Worm (Caenorhabditis elegans) whole organism, young adult: ENCODE data around the gene T06D8.9.
A peak's percentile ranks its signal among the peaks of the same experiment; 100 is the strongest.

Experiments used
- B0336.3 ChIP-seq: fragments of 200-800 bp; sonication (Bioruptor generic); IDR thresholded peaks from 2 replicates; pipeline ENCODE4 v1.3.6; 2022; ENCODE audit warnings: missing genetic modification characterization, missing compliant biosample characterization
- D2030.7 ChIP-seq: fragments of 200-800 bp; sonication (Bioruptor generic); IDR thresholded peaks from 2 replicates; pipeline ENCODE4 v1.3.6; 2022; ENCODE audit warnings: missing genetic modification reagents, missing genetic modification characterization, missing compliant biosample characterization
- F22D6.2 ChIP-seq: sonication (generic microtip); optimal IDR thresholded peaks from 2 replicates; lab custom pipeline; 2016; ENCODE audit warnings: mild to moderate bottlenecking, missing genetic modification characterization, missing compliant biosample characterization
- F23B12.7 ChIP-seq: sonication (generic microtip); optimal IDR thresholded peaks from 2 replicates; lab custom pipeline; 2017; ENCODE audit warnings: missing genetic modification characterization, mild to moderate bottlenecking, missing compliant biosample characterization, antibody characterized with exemption, moderate library complexity; ENCODE audit not compliant: insufficient read depth
- F37B4.10 ChIP-seq: fragments of 200-800 bp; sonication (Bioruptor generic); IDR thresholded peaks from 2 replicates; pipeline ENCODE4 v1.3.6; 2022; ENCODE audit warnings: missing genetic modification characterization, missing compliant biosample characterization
- F52B5.7 ChIP-seq: sonication (generic microtip); optimal IDR thresholded peaks from 2 replicates; lab custom pipeline; 2016; ENCODE audit warnings: mild to moderate bottlenecking, missing genetic modification characterization, missing compliant biosample characterization
- K12H6.12 ChIP-seq: fragments of 200-800 bp; sonication (Bioruptor generic); optimal IDR thresholded peaks from 2 replicates; lab custom pipeline; 2018; ENCODE audit warnings: mild to moderate bottlenecking, missing genetic modification characterization, missing compliant biosample characterization
- Y53F4B.3 ChIP-seq: fragments of 200-800 bp; sonication (Bioruptor generic); IDR thresholded peaks from 2 replicates; pipeline ENCODE4 v1.3.6; 2022; ENCODE audit warnings: missing genetic modification reagents, missing genetic modification characterization, missing compliant biosample characterization
- Y53G8AR.9 ChIP-seq: fragments of 200-800 bp; sonication (Bioruptor generic); conservative IDR thresholded peaks from 2 replicates; pipeline ENCODE4 v1.3.6; 2022; ENCODE audit warnings: missing genetic modification reagents, missing genetic modification characterization, missing compliant biosample characterization
- Y67H2A.10 ChIP-seq: fragments of 200-800 bp; sonication (Bioruptor generic); conservative IDR thresholded peaks from 2 replicates; pipeline ENCODE4 v1.3.6; 2022; ENCODE audit warnings: missing genetic modification reagents, missing genetic modification characterization, missing compliant biosample characterization
- Y95B8A.8 ChIP-seq: fragments of 200-800 bp; sonication (Bioruptor generic); IDR thresholded peaks from 2 replicates; pipeline ENCODE4 v1.3.6; 2022; ENCODE audit warnings: missing genetic modification reagents, missing genetic modification characterization, missing compliant biosample characterization
- ama-1 ChIP-seq, 3 experiments: fragments of 150-350 bp in 1 of 3; sonication (generic microtip) in 2 of 3; optimal IDR thresholded peaks; 2 replicates each; lab custom pipeline; 2014 to 2018; ENCODE audit warnings: missing biosample characterization in 2 of 3, missing genetic modification characterization in 2 of 3, missing genetic modification reagents in 2 of 3
- aptf-2 ChIP-seq: fragments of 200-800 bp; sonication (Bioruptor generic); conservative IDR thresholded peaks from 2 replicates; pipeline ENCODE4 v1.3.6; 2022; ENCODE audit warnings: missing genetic modification reagents, missing genetic modification characterization, missing compliant biosample characterization
- aptf-3 ChIP-seq: fragments of 200-800 bp; sonication (Bioruptor generic); IDR thresholded peaks from 2 replicates; pipeline ENCODE4 v1.3.6; 2022; ENCODE audit warnings: missing genetic modification characterization, missing compliant biosample characterization
- athp-1 ChIP-seq: sonication (generic microtip); optimal IDR thresholded peaks from 2 replicates; lab custom pipeline; 2017; ENCODE audit warnings: mild to moderate bottlenecking, missing genetic modification characterization, missing compliant biosample characterization
- bed-2 ChIP-seq: fragments of 200-800 bp; sonication (Bioruptor generic); IDR thresholded peaks from 2 replicates; pipeline ENCODE4 v1.3.6; 2022; ENCODE audit warnings: missing genetic modification reagents, missing genetic modification characterization, missing compliant biosample characterization
- cebp-1 ChIP-seq, 2 experiments: fragments of 200-800 bp in 1 of 2; sonication (Bioruptor generic) in 1 of 2; sonication (generic microtip) in 1 of 2; IDR thresholded peaks in 1 of 2; optimal IDR thresholded peaks in 1 of 2; 2 replicates each; pipeline versions ENCODE4 v1.3.6 to Lab custom; 2017 to 2022; ENCODE audit warnings: missing compliant biosample characterization in 2 of 2, missing genetic modification characterization in 2 of 2, mild to moderate bottlenecking in 1 of 2, missing genetic modification reagents in 1 of 2, moderate library complexity in 1 of 2
- ceh-100 ChIP-seq: fragments of 200-800 bp; sonication (Bioruptor generic); IDR thresholded peaks from 2 replicates; pipeline ENCODE4 v1.3.6; 2022; ENCODE audit warnings: missing genetic modification reagents, missing genetic modification characterization, missing compliant biosample characterization
- die-1 ChIP-seq: sonication (generic microtip); optimal IDR thresholded peaks from 2 replicates; lab custom pipeline; 2016; ENCODE audit warnings: missing genotype, mild to moderate bottlenecking, missing genetic modification characterization, missing compliant biosample characterization
- dpff-1 ChIP-seq: sonication (generic microtip); optimal IDR thresholded peaks from 2 replicates; lab custom pipeline; 2017; ENCODE audit warnings: mild to moderate bottlenecking, missing genetic modification characterization, missing compliant biosample characterization
- efl-1 ChIP-seq: fragments of 150-350 bp; optimal IDR thresholded peaks from 2 replicates; lab custom pipeline; 2014; ENCODE audit warnings: missing biosample characterization, missing genetic modification reagents, missing genetic modification characterization
- egl-18 ChIP-seq: fragments of 200-800 bp; sonication (Bioruptor generic); IDR thresholded peaks from 2 replicates; pipeline ENCODE4 v1.3.6; 2022; ENCODE audit warnings: missing genetic modification reagents, missing genetic modification characterization, missing compliant biosample characterization
- ets-4 ChIP-seq: fragments of 200-800 bp; sonication (Bioruptor generic); optimal IDR thresholded peaks from 2 replicates; lab custom pipeline; 2018; ENCODE audit warnings: mild to moderate bottlenecking, missing genetic modification characterization, missing compliant biosample characterization
- gei-17 ChIP-seq: fragments of 200-800 bp; sonication (Bioruptor generic); optimal IDR thresholded peaks from 2 replicates; lab custom pipeline; 2018; ENCODE audit warnings: mild to moderate bottlenecking, missing genetic modification characterization, missing compliant biosample characterization
- hlh-12 ChIP-seq: sonication (generic microtip); optimal IDR thresholded peaks from 2 replicates; lab custom pipeline; 2016; ENCODE audit warnings: missing genetic modification characterization, missing compliant biosample characterization
- lin-40 ChIP-seq: sonication (generic microtip); optimal IDR thresholded peaks from 2 replicates; lab custom pipeline; 2016; ENCODE audit warnings: missing genetic modification characterization, mild to moderate bottlenecking, missing compliant biosample characterization, missing genotype, missing genetic modification reagents
- lin-54 ChIP-seq: fragments of 200-800 bp; sonication (Bioruptor generic); optimal IDR thresholded peaks from 2 replicates; lab custom pipeline; 2018; ENCODE audit warnings: mild to moderate bottlenecking, missing genetic modification characterization, missing compliant biosample characterization
- lir-1 ChIP-seq: fragments of 200-800 bp; sonication (Bioruptor generic); conservative IDR thresholded peaks from 2 replicates; pipeline ENCODE4 v1.3.6; 2022; ENCODE audit warnings: missing genetic modification reagents, missing genetic modification characterization, missing compliant biosample characterization
- lsl-1 ChIP-seq: fragments of 200-800 bp; sonication (Bioruptor generic); optimal IDR thresholded peaks from 2 replicates; lab custom pipeline; 2018; ENCODE audit warnings: mild to moderate bottlenecking, missing genetic modification characterization, moderate library complexity, missing compliant biosample characterization
- lsy-27 ChIP-seq: sonication (generic microtip); optimal IDR thresholded peaks from 2 replicates; lab custom pipeline; 2017; ENCODE audit warnings: missing genetic modification characterization, mild to moderate bottlenecking, missing compliant biosample characterization, antibody characterized with exemption, missing genotype, borderline replicate concordance; ENCODE audit not compliant: insufficient read depth
- madf-10 ChIP-seq: sonication (generic microtip); optimal IDR thresholded peaks from 2 replicates; lab custom pipeline; 2016; ENCODE audit warnings: mild to moderate bottlenecking, missing genetic modification characterization, missing compliant biosample characterization
- madf-3 ChIP-seq: fragments of 200-800 bp; sonication (Bioruptor generic); IDR thresholded peaks from 2 replicates; pipeline ENCODE4 v1.3.6; 2022; ENCODE audit warnings: missing genetic modification reagents, missing genetic modification characterization, missing compliant biosample characterization
- mes-4 ChIP-seq: sonication (generic microtip); optimal IDR thresholded peaks from 2 replicates; lab custom pipeline; 2016; ENCODE audit warnings: missing genotype, missing genetic modification characterization, missing compliant biosample characterization
- nfya-2 ChIP-seq: fragments of 200-800 bp; sonication (Bioruptor generic); IDR thresholded peaks from 2 replicates; pipeline ENCODE4 v1.3.6; 2022; ENCODE audit warnings: missing genetic modification reagents, missing genetic modification characterization, missing compliant biosample characterization
- nfyb-1 ChIP-seq: fragments of 200-800 bp; sonication (Bioruptor generic); IDR thresholded peaks from 2 replicates; pipeline ENCODE4 v1.3.6; 2022; ENCODE audit warnings: missing genetic modification reagents, missing genetic modification characterization, missing compliant biosample characterization
- nhr-120 ChIP-seq: fragments of 200-800 bp; sonication (Bioruptor generic); IDR thresholded peaks from 2 replicates; pipeline ENCODE4 v1.3.6; 2022; ENCODE audit warnings: missing genetic modification characterization, missing compliant biosample characterization
- rcor-1 ChIP-seq: fragments of 200-800 bp; sonication (Bioruptor generic); IDR thresholded peaks from 2 replicates; pipeline ENCODE4 v1.3.6; 2022; ENCODE audit warnings: missing genetic modification reagents, missing genetic modification characterization, missing compliant biosample characterization
- rec-8 ChIP-seq, 2 experiments: sonication (generic microtip); optimal IDR thresholded peaks; 2 replicates each; lab custom pipeline; 2016; ENCODE audit warnings: mild to moderate bottlenecking in 2 of 2, missing genetic modification characterization in 2 of 2, missing genetic modification reagents in 2 of 2, missing genotype in 2 of 2, missing biosample characterization in 1 of 2, missing compliant biosample characterization in 1 of 2, moderate library complexity in 1 of 2
- rpc-1 ChIP-seq, 2 experiments: fragments of 150-350 bp in 1 of 2; sonication (generic microtip) in 1 of 2; optimal IDR thresholded peaks; 2 replicates each; lab custom pipeline; 2014 to 2018; ENCODE audit warnings: missing biosample characterization in 1 of 2, missing genetic modification characterization in 1 of 2, missing genetic modification reagents in 1 of 2, missing genotype in 1 of 2
- snpc-3.4 ChIP-seq: sonication (generic microtip); optimal IDR thresholded peaks from 2 replicates; lab custom pipeline; 2017; ENCODE audit warnings: missing genetic modification characterization, mild to moderate bottlenecking, missing compliant biosample characterization, antibody characterized with exemption, moderate library complexity, missing genotype, missing genetic modification reagents
- snpc-4 ChIP-seq, 5 experiments: fragments of 150-350 bp in 1 of 5; sonication (generic microtip) in 4 of 5; optimal IDR thresholded peaks; 2 replicates each; lab custom pipeline; 2014 to 2018; ENCODE audit warnings: missing genetic modification characterization in 5 of 5, missing biosample characterization in 3 of 5, antibody characterized with exemption in 2 of 5, mild to moderate bottlenecking in 2 of 5, missing compliant biosample characterization in 2 of 5, missing genotype in 2 of 5, moderate library complexity in 2 of 5, missing genetic modification reagents in 1 of 5
- sptf-2 ChIP-seq: fragments of 200-800 bp; sonication (Bioruptor generic); optimal IDR thresholded peaks from 2 replicates; lab custom pipeline; 2018; ENCODE audit warnings: mild to moderate bottlenecking, missing genetic modification characterization, missing compliant biosample characterization
- unc-130 ChIP-seq: sonication (generic microtip); optimal IDR thresholded peaks from 2 replicates; lab custom pipeline; 2016; ENCODE audit warnings: missing genetic modification reagents, missing genetic modification characterization, missing compliant biosample characterization
- zim-3 ChIP-seq: sonication (generic microtip); optimal IDR thresholded peaks from 2 replicates; lab custom pipeline; 2017; ENCODE audit warnings: mild to moderate bottlenecking, missing genetic modification characterization, moderate library complexity, missing compliant biosample characterization
- ztf-25 ChIP-seq: fragments of 200-800 bp; sonication (Bioruptor generic); IDR thresholded peaks from 2 replicates; pipeline ENCODE4 v1.3.6; 2022; ENCODE audit warnings: missing genetic modification reagents, missing genetic modification characterization, missing compliant biosample characterization
- ztf-28 ChIP-seq: fragments of 200-800 bp; sonication (Bioruptor generic); IDR thresholded peaks from 2 replicates; pipeline ENCODE4 v1.3.6; 2022; ENCODE audit warnings: missing genetic modification reagents, missing genetic modification characterization, missing compliant biosample characterization

T06D8.9 gene

ce11 chrII:11224045-11224481 lies 15.3 kb upstream of the T06D8.9 start (continued):
- peak; percentile 99 for TF ChIP-seq snpc-4 (GFP tag; optimal IDR thresholded peaks at IDR 0.05; lab: Kevin White, UChicago)
- peak; percentile 99 to 100 (median 99) for TF ChIP-seq snpc-4 (tag; optimal IDR thresholded peaks at IDR 0.05; lab: Kevin White, UChicago)
- TF ChIP-seq hlh-12 (tag; lab: Kevin White, UChicago): no peak
- peak; percentile 91 for TF ChIP-seq rcor-1 (GFP tag; lab: Robert Waterston, UW)
- TF ChIP-seq Y53F4B.3: no peak
- TF ChIP-seq mes-4 (tag; lab: Kevin White, UChicago): peak; percentile 29
- TF ChIP-seq nfyb-1 (GFP tag; lab: Robert Waterston, UW): peak; percentile 86
- peak; percentile 66 for TF ChIP-seq madf-10 (tag; lab: Kevin White, UChicago)
- peak; percentile 98 for TF ChIP-seq snpc-3.4
- TF ChIP-seq sptf-2 (GFP tag; lab: Kevin White, UChicago): no peak
- no peak for TF ChIP-seq nfya-2 (GFP tag; lab: Robert Waterston, UW)
- peak; percentile 85 for TF ChIP-seq lin-54 (GFP tag; lab: Kevin White, UChicago)
- TF ChIP-seq ztf-25 (GFP tag; lab: Robert Waterston, UW): no peak
- TF ChIP-seq Y95B8A.8 (GFP tag; lab: Robert Waterston, UW): no peak
- TF ChIP-seq aptf-2 (GFP tag; lab: Robert Waterston, UW): no peak
- peak; percentile 78 for TF ChIP-seq gei-17 (GFP tag; lab: Kevin White, UChicago)
- peak; percentile 81 for TF ChIP-seq lin-40 (tag; lab: Kevin White, UChicago)
- no peak for TF ChIP-seq bed-2 (GFP tag; lab: Robert Waterston, UW)
- TF ChIP-seq lir-1 (GFP tag; lab: Robert Waterston, UW): 0 out of 2 replicates have a peak, but pooled peaks have one; percentile 39
- no peak for TF ChIP-seq F37B4.10 (GFP tag; lab: Robert Waterston, UW)
- peak; percentile 37 for TF ChIP-seq F52B5.7 (tag; lab: Kevin White, UChicago)
- peak; percentile 81; the same call in 1 of the 2 replicates for TF ChIP-seq nhr-120 (GFP tag; lab: Robert Waterston, UW)
- TF ChIP-seq zim-3 (tag; lab: Kevin White, UChicago): no peak
- peak; percentile 66 for TF ChIP-seq ceh-100
- peak; percentile 33 for TF ChIP-seq unc-130 (GFP tag; lab: Kevin White, UChicago)
- TF ChIP-seq die-1: peak; percentile 27
- no peak; the same call in 1 of the 2 replicates for TF ChIP-seq Y53G8AR.9
- peak; percentile 38 for TF ChIP-seq K12H6.12
- TF ChIP-seq rpc-1 (optimal IDR thresholded peaks at IDR 0.05; lab: Kevin White, UChicago): no peak
- TF ChIP-seq rpc-1 (tag; optimal IDR thresholded peaks at IDR 0.05; lab: Kevin White, UChicago): peak; percentile 24
- TF ChIP-seq cebp-1 (GFP tag; IDR thresholded peaks at IDR 0.05; lab: Robert Waterston, UW): no peak
- no peak for TF ChIP-seq cebp-1 (tag; optimal IDR thresholded peaks at IDR 0.05; lab: Kevin White, UChicago)
- TF ChIP-seq egl-18 (GFP tag; lab: Robert Waterston, UW): no peak
- TF ChIP-seq F22D6.2: no peak
- TF ChIP-seq madf-3 (GFP tag; lab: Robert Waterston, UW): peak; percentile 76; the same call in 1 of the 2 replicates
- TF ChIP-seq D2030.7: peak; percentile 94
- peak; percentile 95 for TF ChIP-seq ama-1 (optimal IDR thresholded peaks at IDR 0.05; lab: Kevin White, UChicago)
- TF ChIP-seq ama-1 (GFP tag; optimal IDR thresholded peaks at IDR 0.05; lab: Kevin White, UChicago): no peak
- peak; percentile 40 for TF ChIP-seq efl-1 (GFP tag; lab: Kevin White, UChicago)
- TF ChIP-seq lsl-1 (GFP tag; lab: Kevin White, UChicago): peak; percentile 92
- peak; percentile 68 for TF ChIP-seq dpff-1 (tag; lab: Kevin White, UChicago)
- TF ChIP-seq lsy-27: no peak
- TF ChIP-seq ets-4 (GFP tag; lab: Kevin White, UChicago): peak; percentile 74
- peak; percentile 96 for TF ChIP-seq B0336.3
- 0 out of 2 replicates have a peak, but pooled peaks have one; percentile 17 for TF ChIP-seq ztf-28 (GFP tag; lab: Robert Waterston, UW)
- TF ChIP-seq aptf-3 (GFP tag; lab: Robert Waterston, UW): 0 out of 2 replicates have a peak, but pooled peaks have one; percentile 9
- TF ChIP-seq rec-8 (tag; optimal IDR thresholded peaks at IDR 0.05; lab: Kevin White, UChicago): peak in 1 of 2 experiments; percentile 38
- TF ChIP-seq Y67H2A.10 (GFP tag; lab: Robert Waterston, UW): no peak
- peak; percentile 80 for TF ChIP-seq F23B12.7 (tag; lab: Kevin White, UChicago)
- TF ChIP-seq athp-1 (tag; lab: Kevin White, UChicago): peak; percentile 24
